Worm (Caenorhabditis elegans) whole organism, L1 larva: ENCODE measurements around the gene C32D5.10.

Source experiments
- C04F5.9 ChIP-seq: sonication (generic microtip); optimal IDR thresholded peaks from 2 replicates; lab custom pipeline; 2016; ENCODE audit warnings: missing genetic modification characterization, missing compliant biosample characterization
- C16A3.4 ChIP-seq: fragments of 150-350 bp; optimal IDR thresholded peaks from 2 replicates; lab custom pipeline; 2014; ENCODE audit warnings: missing biosample characterization, missing genetic modification characterization
- F16B12.6 ChIP-seq: fragments of 150-350 bp; optimal IDR thresholded peaks from 2 replicates; lab custom pipeline; 2014; ENCODE audit warnings: missing biosample characterization, missing genetic modification characterization
- Y116A8C.19 ChIP-seq: sonication (generic microtip); optimal IDR thresholded peaks from 2 replicates; lab custom pipeline; 2016; ENCODE audit warnings: missing compliant biosample characterization, missing genetic modification characterization, borderline replicate concordance
- aly-2 ChIP-seq: fragments of 150-350 bp; optimal IDR thresholded peaks from 2 replicates; lab custom pipeline; 2014; ENCODE audit warnings: missing biosample characterization, missing genetic modification characterization
- ama-1 ChIP-seq: fragments of 150-350 bp; optimal IDR thresholded peaks from 2 replicates; lab custom pipeline; 2014
- ceh-82 ChIP-seq, 3 experiments: fragments of 150-350 bp in 1 of 3; sonication (generic microtip) in 2 of 3; optimal IDR thresholded peaks; 2 replicates each; lab custom pipeline; 2014 to 2017; ENCODE audit warnings: missing biosample characterization in 3 of 3, missing genetic modification characterization in 3 of 3
- ces-1 ChIP-seq: fragments of 150-350 bp; optimal IDR thresholded peaks from 2 replicates; lab custom pipeline; 2014; ENCODE audit warnings: missing biosample characterization, missing genetic modification reagents, missing genetic modification characterization
- dpl-1 ChIP-seq, 3 experiments: fragments of 150-350 bp in 2 of 3; sonication (generic microtip) in 1 of 3; optimal IDR thresholded peaks; 2 replicates each; lab custom pipeline; 2014 to 2017; ENCODE audit warnings: missing biosample characterization in 3 of 3, missing genetic modification characterization in 3 of 3, missing genetic modification reagents in 3 of 3
- dsc-1 ChIP-seq: sonication (generic microtip); optimal IDR thresholded peaks from 2 replicates; lab custom pipeline; 2016; ENCODE audit warnings: mild to moderate bottlenecking, missing genetic modification characterization, missing compliant biosample characterization
- efl-1 ChIP-seq, 4 experiments: fragments of 150-350 bp; optimal IDR thresholded peaks in 3 of 4; peaks in 1 of 4; 1 replicate in 1 of 4; 2 replicates in 3 of 4; lab custom pipeline; 2014; ENCODE audit warnings: missing biosample characterization in 2 of 4, missing genetic modification characterization in 2 of 4, missing genetic modification reagents in 2 of 4
- egl-13 ChIP-seq: sonication (generic microtip); optimal IDR thresholded peaks from 2 replicates; lab custom pipeline; 2016; ENCODE audit warnings: missing genotype, missing genetic modification reagents, missing genetic modification characterization, missing compliant biosample characterization
- egl-27 ChIP-seq, 2 experiments: fragments of 150-350 bp in 1 of 2; sonication (generic microtip); optimal IDR thresholded peaks; 3 replicates each; lab custom pipeline; 2017 to 2018; ENCODE audit warnings: missing biosample characterization in 2 of 2, missing genetic modification characterization in 2 of 2, missing genetic modification reagents in 2 of 2
- fkh-10 ChIP-seq: sonication (generic microtip); optimal IDR thresholded peaks from 2 replicates; lab custom pipeline; 2017; ENCODE audit warnings: missing biosample characterization, missing genetic modification reagents, missing genetic modification characterization
- grh-1 ChIP-seq: fragments of 200-800 bp; sonication (Bioruptor generic); IDR thresholded peaks from 2 replicates; pipeline ENCODE4 v1.3.6; 2022; ENCODE audit warnings: missing genetic modification reagents, missing genetic modification characterization, missing compliant biosample characterization
- irx-1 ChIP-seq: sonication (generic microtip); optimal IDR thresholded peaks from 2 replicates; lab custom pipeline; 2016; ENCODE audit warnings: missing genetic modification characterization, missing compliant biosample characterization
- isw-1 ChIP-seq: fragments of 200-800 bp; sonication (Bioruptor generic); IDR thresholded peaks from 2 replicates; pipeline ENCODE4 v1.3.6; 2022; ENCODE audit warnings: missing genetic modification characterization, missing compliant biosample characterization
- jun-1 ChIP-seq: fragments of 150-350 bp; optimal IDR thresholded peaks from 2 replicates; lab custom pipeline; 2014; ENCODE audit warnings: missing biosample characterization, missing genetic modification reagents, missing genetic modification characterization
- lin-13 ChIP-seq: fragments of 150-350 bp; optimal IDR thresholded peaks from 2 replicates; lab custom pipeline; 2014; ENCODE audit warnings: missing biosample characterization, missing genetic modification reagents, missing genetic modification characterization
- lin-15B ChIP-seq: fragments of 150-350 bp; sonication (generic microtip); optimal IDR thresholded peaks from 3 replicates; lab custom pipeline; 2014; ENCODE audit warnings: missing biosample characterization, missing genetic modification characterization
- lin-35 ChIP-seq, 2 experiments: fragments of 150-350 bp; optimal IDR thresholded peaks; 2 replicates each; lab custom pipeline; 2014; ENCODE audit warnings: missing biosample characterization in 2 of 2, missing genetic modification characterization in 2 of 2, missing genetic modification reagents in 2 of 2
- lin-39 ChIP-seq: fragments of 150-350 bp; optimal IDR thresholded peaks from 2 replicates; lab custom pipeline; 2014; ENCODE audit warnings: missing biosample characterization, missing genetic modification reagents, missing genetic modification characterization
- lir-3 ChIP-seq: sonication (generic microtip); optimal IDR thresholded peaks from 2 replicates; lab custom pipeline; 2016; ENCODE audit warnings: mild to moderate bottlenecking, missing genetic modification characterization, moderate library complexity, missing compliant biosample characterization; ENCODE audit not compliant: poor library complexity
- lsy-2 ChIP-seq, 2 experiments: fragments of 150-350 bp; optimal IDR thresholded peaks; 2 replicates each; lab custom pipeline; 2014; ENCODE audit warnings: missing biosample characterization in 2 of 2, missing genetic modification characterization in 2 of 2
- mab-9 ChIP-seq: fragments of 200-800 bp; sonication (Bioruptor generic); IDR thresholded peaks from 2 replicates; pipeline ENCODE4 v1.3.6; 2022; ENCODE audit warnings: missing genetic modification reagents, missing genetic modification characterization, missing compliant biosample characterization
- mdl-1 ChIP-seq, 2 experiments: fragments of 150-350 bp; optimal IDR thresholded peaks; 2 replicates each; lab custom pipeline; 2014 to 2017; ENCODE audit warnings: missing biosample characterization in 2 of 2, missing genetic modification characterization in 2 of 2, inconsistent platforms in 1 of 2
- mef-2 ChIP-seq: fragments of 150-350 bp; optimal IDR thresholded peaks from 2 replicates; lab custom pipeline; 2014; ENCODE audit warnings: missing biosample characterization, missing genetic modification characterization
- mep-1 ChIP-seq: fragments of 150-350 bp; optimal IDR thresholded peaks from 2 replicates; lab custom pipeline; 2014; ENCODE audit warnings: missing biosample characterization, missing genetic modification characterization
- nhr-11 ChIP-seq: fragments of 150-350 bp; optimal IDR thresholded peaks from 2 replicates; lab custom pipeline; 2014; ENCODE audit warnings: missing biosample characterization, missing genetic modification characterization
- nhr-19 ChIP-seq: fragments of 200-800 bp; sonication (Bioruptor generic); conservative IDR thresholded peaks from 2 replicates; pipeline ENCODE4 v1.3.6; 2022; ENCODE audit warnings: missing genetic modification characterization, missing compliant biosample characterization
- nhr-20 ChIP-seq: sonication (generic microtip); optimal IDR thresholded peaks from 2 replicates; lab custom pipeline; 2016; ENCODE audit warnings: mild to moderate bottlenecking, missing genetic modification characterization, missing compliant biosample characterization
- nhr-237 ChIP-seq: fragments of 150-350 bp; optimal IDR thresholded peaks from 2 replicates; lab custom pipeline; 2014; ENCODE audit warnings: missing biosample characterization, missing genetic modification characterization
- nhr-28 ChIP-seq: fragments of 150-350 bp; optimal IDR thresholded peaks from 2 replicates; lab custom pipeline; 2014; ENCODE audit warnings: missing biosample characterization, missing genetic modification characterization
- nhr-47 ChIP-seq: sonication (generic microtip); optimal IDR thresholded peaks from 2 replicates; lab custom pipeline; 2016; ENCODE audit warnings: mild to moderate bottlenecking, missing genetic modification characterization, moderate library complexity, missing compliant biosample characterization
- nhr-71 ChIP-seq: sonication (generic microtip); optimal IDR thresholded peaks from 2 replicates; lab custom pipeline; 2016; ENCODE audit warnings: mild to moderate bottlenecking, missing genetic modification characterization, moderate library complexity, missing compliant biosample characterization
- nhr-77 ChIP-seq: fragments of 150-350 bp; optimal IDR thresholded peaks from 2 replicates; lab custom pipeline; 2014; ENCODE audit warnings: missing biosample characterization, missing genetic modification characterization
- pag-3 ChIP-seq: sonication (generic microtip); optimal IDR thresholded peaks from 2 replicates; lab custom pipeline; 2017; ENCODE audit warnings: missing genetic modification characterization, mild to moderate bottlenecking, missing compliant biosample characterization, antibody characterized with exemption, borderline replicate concordance; ENCODE audit not compliant: insufficient read depth
- pax-3 ChIP-seq: fragments of 200-800 bp; sonication (Bioruptor generic); optimal IDR thresholded peaks from 2 replicates; lab custom pipeline; 2018; ENCODE audit warnings: mild to moderate bottlenecking, missing genetic modification characterization, moderate library complexity, missing compliant biosample characterization
- pqm-1 ChIP-seq: sonication (generic microtip); optimal IDR thresholded peaks from 3 replicates; lab custom pipeline; 2017; ENCODE audit warnings: missing biosample characterization, missing genetic modification characterization
- skn-1 ChIP-seq: fragments of 150-350 bp; optimal IDR thresholded peaks from 2 replicates; lab custom pipeline; 2014; ENCODE audit warnings: missing biosample characterization, missing genetic modification characterization
- snu-23 ChIP-seq: sonication (generic microtip); optimal IDR thresholded peaks from 2 replicates; lab custom pipeline; 2016; ENCODE audit warnings: missing genetic modification characterization, missing compliant biosample characterization
- sox-4 ChIP-seq: sonication (generic microtip); optimal IDR thresholded peaks from 2 replicates; lab custom pipeline; 2016; ENCODE audit warnings: missing genetic modification characterization, missing compliant biosample characterization
- tbx-2 ChIP-seq: sonication (generic microtip); optimal IDR thresholded peaks from 2 replicates; lab custom pipeline; 2016; ENCODE audit warnings: missing genetic modification characterization, missing compliant biosample characterization
- unc-130 ChIP-seq: fragments of 150-350 bp; optimal IDR thresholded peaks from 2 replicates; lab custom pipeline; 2017; ENCODE audit warnings: missing biosample characterization, missing genetic modification characterization, inconsistent platforms
- unc-30 ChIP-seq: sonication (generic microtip); optimal IDR thresholded peaks from 2 replicates; lab custom pipeline; 2017; ENCODE audit warnings: missing biosample characterization, missing genetic modification characterization
- vab-15 ChIP-seq: sonication (generic microtip); optimal IDR thresholded peaks from 2 replicates; lab custom pipeline; 2017; ENCODE audit warnings: missing genotype, mild to moderate bottlenecking, missing genetic modification characterization, missing compliant biosample characterization
- xbp-1 ChIP-seq: sonication (generic microtip); optimal IDR thresholded peaks from 2 replicates; lab custom pipeline; 2016; ENCODE audit warnings: missing genetic modification characterization, missing compliant biosample characterization
- ztf-4 ChIP-seq: fragments of 150-350 bp; optimal IDR thresholded peaks from 2 replicates; lab custom pipeline; 2014; ENCODE audit warnings: missing biosample characterization, missing genetic modification characterization

C32D5.10 gene

DNA sequence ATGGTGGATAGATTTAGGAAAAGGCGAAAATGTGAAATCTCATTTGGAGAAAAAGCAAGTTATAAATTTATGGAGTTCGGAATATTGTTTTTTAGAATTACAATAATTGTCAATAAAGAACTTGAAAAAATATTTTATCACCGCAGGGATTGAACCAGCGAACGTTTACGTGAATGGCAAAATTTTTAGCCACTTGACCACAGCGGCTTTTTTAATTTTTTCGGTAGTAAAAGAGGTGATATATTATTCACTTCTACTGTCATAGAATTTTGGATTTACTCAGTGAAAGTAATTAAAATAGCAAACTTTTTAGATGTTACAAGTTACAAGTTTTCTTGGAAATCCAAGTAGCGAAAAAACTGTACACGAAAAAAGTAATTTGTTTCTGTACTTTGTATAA, 6.4 kb upstream of the C32D5.10 start (continued):
- TF ChIP-seq nhr-28 (tag; lab: Kevin White, UChicago): no peak

DNA sequence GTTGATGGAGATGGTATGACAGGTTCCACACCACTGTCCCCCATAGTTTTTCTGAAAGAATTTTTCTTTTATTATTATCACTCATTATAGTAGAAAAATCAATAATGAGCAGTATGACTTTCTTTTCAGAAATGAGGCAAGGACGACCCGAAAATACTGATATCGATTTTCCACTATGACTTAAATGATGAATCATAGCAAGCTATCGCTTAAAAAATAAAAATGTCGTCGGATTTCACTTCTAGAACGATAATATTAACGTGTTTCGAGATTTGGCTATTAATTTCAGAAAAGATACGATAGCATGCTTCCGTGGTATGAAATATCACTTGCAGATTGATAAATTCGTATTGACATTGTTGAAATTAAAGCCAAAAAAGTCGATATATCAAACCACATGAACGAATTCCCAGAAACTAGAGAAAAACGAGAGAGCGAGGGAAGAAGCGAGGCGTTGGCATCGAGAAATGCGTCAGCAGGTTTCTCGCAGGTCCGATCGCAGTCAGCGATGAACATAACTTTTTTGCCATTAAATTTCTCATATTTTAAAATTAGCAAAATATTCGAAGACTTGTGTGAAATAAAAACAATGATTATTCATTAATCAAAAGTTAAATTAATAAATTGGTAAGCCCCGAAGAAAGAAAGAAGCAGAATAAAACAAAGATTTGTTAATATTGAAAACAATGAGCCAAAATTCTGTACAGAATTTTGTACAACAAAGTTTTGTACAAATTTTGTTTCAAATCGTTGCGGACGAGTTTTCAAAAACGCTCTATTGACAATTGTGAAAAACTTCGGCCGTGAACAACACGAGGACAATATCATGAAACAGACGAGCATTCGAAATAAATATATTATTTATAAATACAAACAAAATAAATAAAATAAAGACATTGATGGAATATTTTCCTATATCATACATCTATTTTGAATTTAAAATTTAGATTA, 3.9 kb upstream of the C32D5.10 start, which contains the start of gene C32D5.11:
C32D5.11 (minus strand) TSS at position 51 of the 951 bp plus-strand sequence.
- TF ChIP-seq C16A3.4 (tag; lab: Kevin White, UChicago) (peak; percentile 90), pax-3 (peak; percentile 17), mef-2 (no peak), ama-1 (lab: Kevin White, UChicago) (no peak), grh-1 (GFP tag; lab: Robert Waterston, UW) (peak; percentile 32; the same call in 1 of the 2 replicates), lsy-2 (tag; optimal IDR thresholded peaks at IDR 0.05; lab: Kevin White, UChicago) (peak; percentile 82 to 86), jun-1 (tag; lab: Kevin White, UChicago) (peak; percentile 48), ceh-82 (tag; optimal IDR thresholded peaks at IDR 0.05; lab: Kevin White, UChicago) (peak; percentile 51 to 77 (median 70)), nhr-11 (tag; lab: Kevin White, UChicago) (no peak), Y116A8C.19 (tag; lab: Kevin White, UChicago) (no peak), nhr-77 (tag; lab: Kevin White, UChicago) (peak; percentile 72), pqm-1 (no peak), aly-2 (tag; lab: Kevin White, UChicago) (no peak), egl-13 (peak; percentile 21), lin-13 (GFP tag; lab: Kevin White, UChicago) (peak; percentile 69), ztf-4 (tag; lab: Kevin White, UChicago) (peak; percentile 63), dpl-1 (GFP tag; optimal IDR thresholded peaks at IDR 0.05; lab: Kevin White, UChicago) (peak; percentile 49 to 81 (median 78)), nhr-19 (peak; percentile 72), nhr-237 (no peak), irx-1 (tag; lab: Kevin White, UChicago) (peak; percentile 63), ces-1 (GFP tag; lab: Kevin White, UChicago) (no peak), mep-1 (tag; lab: Kevin White, UChicago) (peak; percentile 85), efl-1 (optimal IDR thresholded peaks at IDR 0.05; lab: Kevin White, UChicago) (peak; percentile 57 to 75), efl-1 (GFP tag; optimal IDR thresholded peaks at IDR 0.05 in 1 of 2; lab: Kevin White, UChicago) (peak; percentile 72 to 97), vab-15 (tag; lab: Kevin White, UChicago) (no peak), nhr-47 (tag; lab: Kevin White, UChicago) (peak; percentile 84), lin-39 (tag; lab: Kevin White, UChicago) (peak; percentile 12), tbx-2 (tag; lab: Kevin White, UChicago) (peak; percentile 73), snu-23 (GFP tag; lab: Kevin White, UChicago) (peak; percentile 88), nhr-20 (tag; lab: Kevin White, UChicago) (peak; percentile 87), fkh-10 (GFP tag; lab: Kevin White, UChicago) (no peak), F16B12.6 (tag; lab: Kevin White, UChicago) (peak; percentile 54), sox-4 (tag; lab: Kevin White, UChicago) (no peak), C04F5.9 (tag; lab: Kevin White, UChicago) (peak; percentile 8), pag-3 (tag; lab: Kevin White, UChicago) (peak; percentile 1), unc-130 (tag; lab: Kevin White, UChicago) (peak; percentile 49), nhr-28 (tag; lab: Kevin White, UChicago) (no peak), xbp-1 (tag; lab: Kevin White, UChicago) (peak; percentile 79), mdl-1 (tag; optimal IDR thresholded peaks at IDR 0.05; lab: Kevin White, UChicago) (peak in 1 of 2 experiments; percentile 61), lin-15B (tag; lab: Kevin White, UChicago) (peak; percentile 57), mab-9 (GFP tag; lab: Robert Waterston, UW) (no peak), isw-1 (GFP tag; lab: Robert Waterston, UW) (peak; percentile 63), lin-35 (GFP tag; optimal IDR thresholded peaks at IDR 0.05; lab: Kevin White, UChicago) (peak; percentile 80 to 86), lir-3 (tag; lab: Kevin White, UChicago) (peak; percentile 49), unc-30 (no peak), dsc-1 (tag; lab: Kevin White, UChicago) (peak; percentile 68), nhr-71 (peak; percentile 89), skn-1 (tag; lab: Kevin White, UChicago) (peak; percentile 54), egl-27 (tag; optimal IDR thresholded peaks at IDR 0.05; lab: Kevin White, UChicago) (no peak)
